Worm (Caenorhabditis elegans): ENCODE data around the gene rcd-1.

DNA sequence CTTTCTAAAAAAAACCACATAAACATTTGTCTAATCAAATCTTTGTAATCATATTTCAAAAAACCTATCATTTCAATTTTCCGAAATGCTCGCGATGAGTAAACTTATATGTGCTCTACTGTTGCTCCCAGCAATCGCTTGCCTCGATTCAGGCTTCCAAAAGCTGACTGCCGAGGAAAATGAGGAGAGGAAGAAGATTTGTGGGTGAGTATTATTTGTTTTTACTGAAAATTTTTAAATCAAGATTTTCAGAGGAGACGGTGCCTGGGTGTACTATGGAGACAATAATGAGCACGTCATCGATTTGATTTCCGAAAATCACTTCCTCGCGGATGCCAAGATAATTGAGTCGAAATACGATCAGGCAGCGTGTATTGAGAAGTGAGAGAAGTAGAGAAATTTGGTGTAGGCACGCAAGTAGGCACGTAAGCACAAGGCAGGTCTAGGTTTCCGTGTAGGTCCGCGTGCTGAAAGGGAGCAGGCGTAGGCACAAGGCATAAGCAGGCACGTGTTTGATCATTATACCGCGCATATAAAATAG, 29.5 kb upstream of the rcd-1 start, which contains the start of gene C46E10.1:
- TF ChIP-seq lin-13 (tag; optimal IDR thresholded peaks at IDR 0.05) (no peak), ztf-11 (tag; optimal IDR thresholded peaks at IDR 0.05) (no peak), sptf-1 (tag; optimal IDR thresholded peaks at IDR 0.05) (no peak), nhr-237 (tag; optimal IDR thresholded peaks at IDR 0.05) (no peak), lsy-2 (tag; optimal IDR thresholded peaks at IDR 0.05) (no peak), M03D4.4 (tag; optimal IDR thresholded peaks at IDR 0.05) (no peak), elt-1 (tag; optimal IDR thresholded peaks at IDR 0.05; ENCODE audit: borderline replicate concordance, insufficient read depth) (no peak), lin-32 (GFP tag; optimal IDR thresholded peaks at IDR 0.05) (no peak), pha-4 (tag; optimal IDR thresholded peaks at IDR 0.05) (no peak), snpc-4 (tag; optimal IDR thresholded peaks at IDR 0.05) (no peak), drap-1 (GFP tag; optimal IDR thresholded peaks at IDR 0.05) (no peak), ceh-39 (tag; optimal IDR thresholded peaks at IDR 0.05) (no peak), hlh-1 (tag; optimal IDR thresholded peaks at IDR 0.05) (no peak), ces-1 (GFP tag; optimal IDR thresholded peaks at IDR 0.05) (no peak)
